Worm (Caenorhabditis elegans) whole organism, young adult: ENCODE data around the gene pptr-2.

Experiments used
- B0035.1 ChIP-seq: sonication (generic microtip); optimal IDR thresholded peaks from 2 replicates; lab custom pipeline; 2016; ENCODE audit warnings: missing genetic modification characterization, mild to moderate bottlenecking, missing compliant biosample characterization, missing genotype, missing genetic modification reagents
- B0336.3 ChIP-seq: fragments of 200-800 bp; sonication (Bioruptor generic); IDR thresholded peaks from 2 replicates; pipeline ENCODE4 v1.3.6; 2022; ENCODE audit warnings: missing genetic modification characterization, missing compliant biosample characterization
- F37B4.10 ChIP-seq: fragments of 200-800 bp; sonication (Bioruptor generic); IDR thresholded peaks from 2 replicates; pipeline ENCODE4 v1.3.6; 2022; ENCODE audit warnings: missing genetic modification characterization, missing compliant biosample characterization
- F52B5.7 ChIP-seq: sonication (generic microtip); optimal IDR thresholded peaks from 2 replicates; lab custom pipeline; 2016; ENCODE audit warnings: mild to moderate bottlenecking, missing genetic modification characterization, missing compliant biosample characterization
- F55B11.4 ChIP-seq: sonication (generic microtip); optimal IDR thresholded peaks from 2 replicates; lab custom pipeline; 2016; ENCODE audit warnings: missing compliant biosample characterization, missing genetic modification characterization, borderline replicate concordance; ENCODE audit not compliant: insufficient read depth
- F57A8.1 ChIP-seq: fragments of 200-800 bp; sonication (Bioruptor generic); optimal IDR thresholded peaks from 2 replicates; lab custom pipeline; 2018; ENCODE audit warnings: mild to moderate bottlenecking, missing genetic modification characterization, moderate library complexity, missing compliant biosample characterization
- F57C9.4 ChIP-seq: sonication (generic microtip); optimal IDR thresholded peaks from 2 replicates; lab custom pipeline; 2017; ENCODE audit warnings: mild to moderate bottlenecking, missing genetic modification characterization, missing compliant biosample characterization
- K11D2.4 ChIP-seq: fragments of 200-800 bp; sonication (Bioruptor generic); IDR thresholded peaks from 2 replicates; pipeline ENCODE4 v1.3.6; 2022; ENCODE audit warnings: missing genetic modification reagents, missing genetic modification characterization, missing compliant biosample characterization
- K12H6.12 ChIP-seq: fragments of 200-800 bp; sonication (Bioruptor generic); optimal IDR thresholded peaks from 2 replicates; lab custom pipeline; 2018; ENCODE audit warnings: mild to moderate bottlenecking, missing genetic modification characterization, missing compliant biosample characterization
- Y79H2A.3 ChIP-seq: fragments of 200-800 bp; sonication (Bioruptor generic); conservative IDR thresholded peaks from 2 replicates; pipeline ENCODE4 v1.3.6; 2022; ENCODE audit warnings: missing genetic modification reagents, missing genetic modification characterization, missing compliant biosample characterization
- ama-1 ChIP-seq, 3 experiments: fragments of 150-350 bp in 1 of 3; sonication (generic microtip) in 2 of 3; optimal IDR thresholded peaks; 2 replicates each; lab custom pipeline; 2014 to 2018; ENCODE audit warnings: missing biosample characterization in 2 of 3, missing genetic modification characterization in 2 of 3, missing genetic modification reagents in 2 of 3
- attf-5 ChIP-seq: fragments of 200-800 bp; sonication (Bioruptor generic); optimal IDR thresholded peaks from 2 replicates; lab custom pipeline; 2018; ENCODE audit warnings: mild to moderate bottlenecking, missing genetic modification characterization, missing compliant biosample characterization
- bed-1 ChIP-seq: fragments of 200-800 bp; sonication (Bioruptor generic); IDR thresholded peaks from 2 replicates; pipeline ENCODE4 v1.3.6; 2022; ENCODE audit warnings: missing genetic modification reagents, missing genetic modification characterization, missing compliant biosample characterization
- ccch-3 ChIP-seq: fragments of 200-800 bp; sonication (Bioruptor generic); optimal IDR thresholded peaks from 2 replicates; lab custom pipeline; 2018; ENCODE audit warnings: mild to moderate bottlenecking, missing genetic modification characterization, missing compliant biosample characterization
- die-1 ChIP-seq: sonication (generic microtip); optimal IDR thresholded peaks from 2 replicates; lab custom pipeline; 2016; ENCODE audit warnings: missing genotype, mild to moderate bottlenecking, missing genetic modification characterization, missing compliant biosample characterization
- dpl-1 ChIP-seq: fragments of 150-350 bp; optimal IDR thresholded peaks from 2 replicates; lab custom pipeline; 2014; ENCODE audit warnings: missing biosample characterization, missing genetic modification reagents, missing genetic modification characterization
- efl-1 ChIP-seq: fragments of 150-350 bp; optimal IDR thresholded peaks from 2 replicates; lab custom pipeline; 2014; ENCODE audit warnings: missing biosample characterization, missing genetic modification reagents, missing genetic modification characterization
- egl-44 ChIP-seq: fragments of 200-800 bp; sonication (Bioruptor generic); IDR thresholded peaks from 2 replicates; pipeline ENCODE4 v1.3.6; 2022; ENCODE audit warnings: missing genetic modification reagents, missing genetic modification characterization, missing compliant biosample characterization
- egrh-3 ChIP-seq: fragments of 200-800 bp; sonication (Bioruptor generic); IDR thresholded peaks from 2 replicates; pipeline ENCODE4 v1.3.6; 2022; ENCODE audit warnings: missing genetic modification reagents, missing genetic modification characterization, missing compliant biosample characterization
- ekl-4 ChIP-seq: fragments of 200-800 bp; sonication (Bioruptor generic); IDR thresholded peaks from 2 replicates; pipeline ENCODE4 v1.3.6; 2022; ENCODE audit warnings: missing genetic modification reagents, missing genetic modification characterization, missing compliant biosample characterization
- gei-17 ChIP-seq: fragments of 200-800 bp; sonication (Bioruptor generic); optimal IDR thresholded peaks from 2 replicates; lab custom pipeline; 2018; ENCODE audit warnings: mild to moderate bottlenecking, missing genetic modification characterization, missing compliant biosample characterization
- hrde-1 ChIP-seq: sonication (generic microtip); optimal IDR thresholded peaks from 2 replicates; lab custom pipeline; 2016; ENCODE audit warnings: missing genetic modification characterization, mild to moderate bottlenecking, missing compliant biosample characterization, moderate library complexity, missing genotype, missing genetic modification reagents, borderline replicate concordance
- lag-1 ChIP-seq: fragments of 200-800 bp; sonication (Bioruptor generic); IDR thresholded peaks from 2 replicates; pipeline ENCODE4 v1.3.6; 2022; ENCODE audit warnings: missing genetic modification reagents, missing genetic modification characterization, missing compliant biosample characterization
- let-607 ChIP-seq, 2 experiments: fragments of 200-800 bp in 1 of 2; sonication (Bioruptor generic) in 1 of 2; sonication (generic microtip) in 1 of 2; optimal IDR thresholded peaks; 2 replicates each; lab custom pipeline; 2016 to 2018; ENCODE audit warnings: mild to moderate bottlenecking in 2 of 2, missing compliant biosample characterization in 2 of 2, missing genetic modification characterization in 2 of 2, moderate library complexity in 2 of 2, missing genotype in 1 of 2
- lsl-1 ChIP-seq: fragments of 200-800 bp; sonication (Bioruptor generic); optimal IDR thresholded peaks from 2 replicates; lab custom pipeline; 2018; ENCODE audit warnings: mild to moderate bottlenecking, missing genetic modification characterization, moderate library complexity, missing compliant biosample characterization
- nhr-179 ChIP-seq: sonication (generic microtip); optimal IDR thresholded peaks from 2 replicates; lab custom pipeline; 2016; ENCODE audit warnings: mild to moderate bottlenecking, missing genetic modification characterization, missing compliant biosample characterization
- rcor-1 ChIP-seq: fragments of 200-800 bp; sonication (Bioruptor generic); IDR thresholded peaks from 2 replicates; pipeline ENCODE4 v1.3.6; 2022; ENCODE audit warnings: missing genetic modification reagents, missing genetic modification characterization, missing compliant biosample characterization
- rpc-1 ChIP-seq, 2 experiments: fragments of 150-350 bp in 1 of 2; sonication (generic microtip) in 1 of 2; optimal IDR thresholded peaks; 2 replicates each; lab custom pipeline; 2014 to 2018; ENCODE audit warnings: missing biosample characterization in 1 of 2, missing genetic modification characterization in 1 of 2, missing genetic modification reagents in 1 of 2, missing genotype in 1 of 2
- snpc-1.3 ChIP-seq: sonication (generic microtip); optimal IDR thresholded peaks from 2 replicates; lab custom pipeline; 2017; ENCODE audit warnings: missing genetic modification characterization, mild to moderate bottlenecking, missing compliant biosample characterization, antibody characterized with exemption, moderate library complexity, missing genotype, missing genetic modification reagents; ENCODE audit not compliant: insufficient read depth
- unc-130 ChIP-seq: sonication (generic microtip); optimal IDR thresholded peaks from 2 replicates; lab custom pipeline; 2016; ENCODE audit warnings: missing genetic modification reagents, missing genetic modification characterization, missing compliant biosample characterization
- ztf-25 ChIP-seq: fragments of 200-800 bp; sonication (Bioruptor generic); IDR thresholded peaks from 2 replicates; pipeline ENCODE4 v1.3.6; 2022; ENCODE audit warnings: missing genetic modification reagents, missing genetic modification characterization, missing compliant biosample characterization
- ztf-26 ChIP-seq: sonication (generic microtip); optimal IDR thresholded peaks from 2 replicates; lab custom pipeline; 2017; ENCODE audit warnings: missing genetic modification characterization, missing compliant biosample characterization
- ztf-6 ChIP-seq: fragments of 200-800 bp; sonication (Bioruptor generic); IDR thresholded peaks from 2 replicates; pipeline ENCODE4 v1.3.6; 2022; ENCODE audit warnings: missing genetic modification reagents, missing genetic modification characterization, missing compliant biosample characterization

pptr-2 gene

DNA sequence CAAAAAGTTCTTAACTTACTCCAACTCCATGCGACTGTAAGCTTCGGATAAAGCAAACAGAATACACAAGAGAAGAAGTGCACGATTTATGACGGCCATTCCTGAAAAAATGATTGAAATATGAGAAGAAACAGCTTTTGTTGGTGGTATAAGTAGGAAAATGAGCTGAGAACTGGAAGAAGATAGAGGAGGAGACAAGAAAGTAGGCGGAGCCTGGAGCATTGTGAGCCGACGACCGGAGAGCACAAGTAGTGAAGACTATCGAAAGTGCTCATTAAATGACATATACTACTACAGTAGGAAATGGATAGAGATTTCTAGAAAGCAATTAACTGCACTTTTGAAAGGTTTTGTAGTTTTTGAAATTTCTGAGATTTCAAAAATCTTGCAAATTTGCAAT lies 30.8 kb upstream of the pptr-2 start, which contains the start of gene nlp-80:
Gene nlp-80, minus strand, starts transcription at position 101 of the 400 bp plus-strand sequence.
- TF ChIP-seq rcor-1 (GFP tag; lab: Robert Waterston, UW) (no peak), efl-1 (no peak), B0336.3 (GFP tag; lab: Robert Waterston, UW) (no peak), F57C9.4 (tag; lab: Kevin White, UChicago) (no peak)
- TF ChIP-seq, all 124 proteins: peak for 0

DNA sequence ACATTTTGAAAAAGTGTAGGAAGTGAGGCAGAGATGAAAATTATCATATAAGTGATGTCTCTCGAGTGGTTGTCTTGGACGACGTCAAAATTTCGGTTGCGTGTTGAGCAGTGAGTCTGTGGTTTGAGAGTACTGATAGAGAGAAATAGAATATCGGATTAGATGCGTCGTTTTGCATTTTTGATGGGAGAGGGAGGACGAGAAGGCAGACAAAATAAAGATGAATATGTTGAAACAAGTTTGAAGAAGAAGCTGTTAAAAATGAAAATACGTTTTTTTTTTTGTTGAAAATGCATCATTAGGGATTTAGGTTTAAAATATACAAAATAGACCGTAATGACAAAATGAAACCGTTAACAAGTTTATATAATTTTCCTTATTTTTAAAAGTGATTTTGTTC lies 28.4 kb upstream of the pptr-2 start, which contains the start of gene T04C12.9:
Gene T04C12.9, minus strand, starts transcription at position 101 of the 400 bp plus-strand sequence.
- TF ChIP-seq F55B11.4 (tag; lab: Kevin White, UChicago) (no peak), F37B4.10 (GFP tag; lab: Robert Waterston, UW) (no peak), attf-5 (GFP tag; lab: Kevin White, UChicago) (no peak), nhr-179 (tag; lab: Kevin White, UChicago) (no peak), gei-17 (GFP tag; lab: Kevin White, UChicago) (no peak), K12H6.12 (no peak), lsl-1 (GFP tag; lab: Kevin White, UChicago) (no peak), B0035.1 (no peak), ccch-3 (no peak), ztf-26 (tag; lab: Kevin White, UChicago) (no peak), dpl-1 (GFP tag; lab: Kevin White, UChicago) (no peak), let-607 (tag; optimal IDR thresholded peaks at IDR 0.05; lab: Kevin White, UChicago) (no peak), K11D2.4 (GFP tag; lab: Robert Waterston, UW) (no peak), ztf-6 (GFP tag; lab: Robert Waterston, UW) (no peak), bed-1 (GFP tag; lab: Robert Waterston, UW) (no peak), snpc-1.3 (tag; lab: Kevin White, UChicago) (no peak), unc-130 (GFP tag; lab: Kevin White, UChicago) (no peak)

DNA sequence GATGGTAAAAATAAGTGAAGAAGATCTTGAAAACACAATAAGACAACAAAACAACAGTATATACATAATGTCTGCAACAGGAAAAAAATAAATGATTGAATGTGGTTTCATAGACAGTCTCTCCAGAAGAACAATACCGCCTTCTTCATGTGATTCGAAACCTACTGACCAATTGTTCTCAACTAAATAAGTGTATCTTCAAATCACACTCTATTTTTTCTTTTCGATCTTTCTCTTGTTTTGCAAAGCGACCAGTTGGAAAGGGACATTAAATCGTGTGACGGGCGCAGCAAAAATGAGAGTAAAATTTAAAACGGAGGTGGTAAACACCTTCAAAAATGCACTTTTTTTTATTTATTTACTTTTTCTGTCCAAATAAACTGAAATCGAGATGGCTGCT lies 27.2 kb upstream of the pptr-2 start:
- no peak for TF ChIP-seq ekl-4
- no peak for TF ChIP-seq Y79H2A.3 (GFP tag; lab: Robert Waterston, UW)
- no peak for TF ChIP-seq ztf-25 (GFP tag; lab: Robert Waterston, UW)
- TF ChIP-seq B0336.3 (GFP tag; lab: Robert Waterston, UW), result no peak

DNA sequence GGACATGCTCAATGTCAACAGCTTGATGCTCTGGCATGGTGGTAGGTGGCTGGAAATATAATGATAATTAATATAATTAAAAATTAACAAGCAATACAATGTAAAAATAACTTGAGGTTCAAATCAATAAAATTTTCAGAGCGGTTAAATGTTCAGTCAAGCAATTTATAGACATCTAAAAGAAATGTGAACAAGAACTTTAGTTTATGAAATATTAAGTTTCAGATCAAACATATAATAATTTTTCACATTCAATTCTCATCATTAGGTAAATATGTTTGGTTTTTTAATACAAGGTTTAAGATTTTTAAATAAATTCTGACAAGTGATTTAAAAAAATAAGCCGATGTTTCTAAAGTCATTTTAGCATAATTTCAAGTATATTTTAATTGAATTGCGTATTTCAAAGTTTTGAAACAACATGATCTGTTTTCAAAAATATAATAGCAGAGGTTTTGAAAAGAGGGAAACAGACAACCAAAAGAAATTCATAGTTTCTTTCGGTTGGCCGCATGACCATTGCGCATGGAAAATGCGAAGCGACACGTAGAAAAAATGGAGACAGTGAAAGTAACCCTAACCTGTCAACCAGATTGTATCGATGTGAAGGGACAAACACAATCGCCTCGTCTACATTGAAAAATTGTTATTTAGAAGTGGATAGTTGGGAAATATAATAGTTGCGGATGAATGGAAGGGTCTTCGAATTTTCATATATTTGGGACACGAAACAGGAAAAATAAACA lies 25.7 kb upstream of the pptr-2 start, which contains the start of gene T04C12.11:
Gene T04C12.11, minus strand, starts transcription at position 51 of the 746 bp plus-strand sequence.
- no peak for TF ChIP-seq egrh-3 (GFP tag; lab: Robert Waterston, UW)

DNA sequence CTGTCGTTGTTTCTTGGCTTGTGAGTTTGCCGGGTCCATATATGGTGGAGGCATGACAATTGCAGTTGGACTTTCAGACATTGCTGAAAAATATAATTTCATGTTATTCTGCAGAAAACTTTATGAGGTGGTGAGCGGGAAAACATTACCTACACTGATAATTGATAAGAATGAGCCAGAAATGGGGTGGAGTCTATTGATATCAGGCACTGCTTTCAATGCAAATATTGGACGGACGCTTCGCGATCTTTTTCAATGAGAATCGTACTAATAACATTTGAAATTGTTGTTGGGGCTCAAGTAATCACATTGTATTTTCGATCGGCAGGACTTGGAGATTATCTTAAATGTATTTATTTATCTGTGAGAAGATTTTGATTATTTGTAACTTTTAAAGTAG lies 24.4 kb upstream of the pptr-2 start, which contains the start of gene T04C12.1:
Gene T04C12.1, minus strand, starts transcription at position 90 of the 400 bp plus-strand sequence.
- TF ChIP-seq ama-1 (optimal IDR thresholded peaks at IDR 0.05; lab: Kevin White, UChicago) (peak; percentile 6), ama-1 (GFP tag; optimal IDR thresholded peaks at IDR 0.05; lab: Kevin White, UChicago) (no peak), Y79H2A.3 (GFP tag; lab: Robert Waterston, UW) (no peak)

DNA sequence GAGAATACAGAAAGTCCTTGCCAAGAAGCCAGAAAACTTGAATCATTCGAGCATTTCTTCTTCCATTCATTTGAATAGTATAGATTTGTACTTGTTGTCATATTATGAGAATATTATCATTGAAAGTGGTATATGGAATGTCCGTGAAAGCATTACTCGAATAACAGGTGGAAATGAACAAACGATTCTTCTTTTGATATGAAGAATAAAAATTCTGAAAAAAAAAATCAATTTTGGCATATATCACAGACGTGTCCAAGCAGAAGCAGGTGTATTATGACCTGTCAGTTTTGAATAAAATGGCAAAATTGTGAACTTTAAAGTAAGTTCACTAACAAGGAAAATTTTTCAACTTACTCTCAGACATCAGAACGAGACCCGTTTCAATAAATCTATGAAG lies 22.3 kb upstream of the pptr-2 start, which contains the start of gene srh-75:
Gene srh-75, minus strand, starts transcription at position 101 of the 400 bp plus-strand sequence.
- TF ChIP-seq rpc-1 (optimal IDR thresholded peaks at IDR 0.05; lab: Kevin White, UChicago) (no peak), rpc-1 (tag; optimal IDR thresholded peaks at IDR 0.05; lab: Kevin White, UChicago) (no peak), F52B5.7 (no peak), die-1 (no peak), F57A8.1 (GFP tag; lab: Kevin White, UChicago) (no peak), lag-1 (no peak), egl-44 (GFP tag; lab: Robert Waterston, UW) (no peak), hrde-1 (tag; lab: Kevin White, UChicago) (no peak)
